Fruit fly (Drosophila melanogaster): Measurements from ENCODE around the gene Lip4.

The Lip4 gene

dm6 chr2L:10522174-10522893 lies 5.0 kb upstream of the Lip4 start (continued):
- TF ChIP-seq sug (tag; optimal IDR thresholded peaks at IDR 0.05): peak; percentile 15
- peak; percentile 35 for TF ChIP-seq CG11723 (GFP tag; optimal IDR thresholded peaks at IDR 0.05)
- TF ChIP-seq Dip2 (GFP tag; IDR thresholded peaks at IDR 0.05): 0 out of 2 replicates have a peak, but pooled peaks have one; percentile 26
- TF ChIP-seq wek (GFP tag; optimal IDR thresholded peaks at IDR 0.05): no peak
- TF ChIP-seq CG9437 (GFP tag; optimal IDR thresholded peaks at IDR 0.05): peak; percentile 63
- TF ChIP-seq sr (GFP tag; IDR thresholded peaks at IDR 0.05): peak; percentile 92
- peak; percentile 50 for TF ChIP-seq CG13296 (GFP tag; optimal IDR thresholded peaks at IDR 0.05)
- TF ChIP-seq CTCF (GFP tag; optimal IDR thresholded peaks at IDR 0.05): no peak
- TF ChIP-seq Mes4 (GFP tag; optimal IDR thresholded peaks at IDR 0.05): no peak
- TF ChIP-seq Oli (tag; optimal IDR thresholded peaks at IDR 0.05): peak; percentile 76
- TF ChIP-seq tgo (GFP tag; IDR thresholded peaks at IDR 0.05): peak; percentile 71; the same call in 2 of the 3 replicates
- TF ChIP-seq tx (GFP tag; optimal IDR thresholded peaks at IDR 0.05): no peak
- no peak for TF ChIP-seq CG18764 (GFP tag; optimal IDR thresholded peaks at IDR 0.05)
- no peak for TF ChIP-seq gfzf (GFP tag; optimal IDR thresholded peaks at IDR 0.05)
- TF ChIP-seq lbe (GFP tag; optimal IDR thresholded peaks at IDR 0.05): no peak
- TF ChIP-seq CG6791 (GFP tag; IDR thresholded peaks at IDR 0.05; ENCODE audit: partially characterized antibody): no peak
- no peak for TF ChIP-seq bab2 (GFP tag; optimal IDR thresholded peaks at IDR 0.05)
- TF ChIP-seq CG6765 (GFP tag; optimal IDR thresholded peaks at IDR 0.05): no peak
- TF ChIP-seq CG10462 (GFP tag; optimal IDR thresholded peaks at IDR 0.05): peak; percentile 27
- peak; percentile 0 for TF ChIP-seq CG12155 (GFP tag; optimal IDR thresholded peaks at IDR 0.05)
- TF ChIP-seq CG11696 (GFP tag; IDR thresholded peaks at IDR 0.05): no peak
- no peak for TF ChIP-seq CG1647 (GFP tag; optimal IDR thresholded peaks at IDR 0.05)
- TF ChIP-seq CG3407 (GFP tag; optimal IDR thresholded peaks at IDR 0.05): no peak
- TF ChIP-seq CG8478 (optimal IDR thresholded peaks at IDR 0.05): no peak
- no peak for TF ChIP-seq crc (GFP tag; optimal IDR thresholded peaks at IDR 0.05)
- TF ChIP-seq Dek (tag; optimal IDR thresholded peaks at IDR 0.05): peak; percentile 28
- no peak for TF ChIP-seq fru (optimal IDR thresholded peaks at IDR 0.05)
- TF ChIP-seq CG31224 (GFP tag; IDR thresholded peaks at IDR 0.05): peak; percentile 46; the same call in 1 of the 2 replicates
- no peak for TF ChIP-seq chinmo (GFP tag; IDR thresholded peaks at IDR 0.05; ENCODE audit: partially characterized antibody)
- TF ChIP-seq CG5180 (GFP tag; optimal IDR thresholded peaks at IDR 0.05): peak; percentile 52
- TF ChIP-seq jumu (GFP tag; optimal IDR thresholded peaks at IDR 0.05): no peak
- TF ChIP-seq CG8924 (tag; optimal IDR thresholded peaks at IDR 0.05): peak; percentile 64
- TF ChIP-seq usp (GFP tag; optimal IDR thresholded peaks at IDR 0.05): no peak
- TF ChIP-seq Ravus (GFP tag; IDR thresholded peaks at IDR 0.05): no peak
- TF ChIP-seq CG16863 (GFP tag; optimal IDR thresholded peaks at IDR 0.05): no peak
- no peak for TF ChIP-seq CG17912 (GFP tag; optimal IDR thresholded peaks at IDR 0.05)
- peak; percentile 64 for TF ChIP-seq sens (GFP tag)
- no peak for TF ChIP-seq rib (GFP tag; IDR thresholded peaks at IDR 0.05)
- TF ChIP-seq CG7372 (GFP tag; IDR thresholded peaks at IDR 0.05): 0 out of 2 replicates have a peak, but pooled peaks have one; percentile 30
- no peak for TF ChIP-seq repo (GFP tag; optimal IDR thresholded peaks at IDR 0.05)
- peak; percentile 37; the same call in 1 of the 2 replicates for TF ChIP-seq HLH3B (GFP tag; IDR thresholded peaks at IDR 0.05)
- no peak for TF ChIP-seq dm (GFP tag; optimal IDR thresholded peaks at IDR 0.05)
- no peak for TF ChIP-seq CG34224 (GFP tag; IDR thresholded peaks at IDR 0.05; ENCODE audit: partially characterized antibody)
- TF ChIP-seq CG3838 (GFP tag; optimal IDR thresholded peaks at IDR 0.05): no peak
- TF ChIP-seq hb (GFP tag; IDR thresholded peaks at IDR 0.05; ENCODE audit: partially characterized antibody): no peak
- peak; percentile 21 for TF ChIP-seq caup (GFP tag; optimal IDR thresholded peaks at IDR 0.05; ENCODE audit: severe bottlenecking)
- no peak for TF ChIP-seq yki (optimal IDR thresholded peaks at IDR 0.05)
- TF ChIP-seq ranshi (GFP tag; IDR thresholded peaks at IDR 0.05): peak; percentile 46; the same call in 1 of the 2 replicates
- TF ChIP-seq CG10959 (GFP tag; IDR thresholded peaks at IDR 0.05): no peak
- no peak for TF ChIP-seq D (optimal IDR thresholded peaks at IDR 0.05)
- TF ChIP-seq D (GFP tag; optimal IDR thresholded peaks at IDR 0.05): peak; percentile 38
- TF ChIP-seq CG4424 (GFP tag; optimal IDR thresholded peaks at IDR 0.05): peak; percentile 38
